Worm (Caenorhabditis elegans): ENCODE measurements around the gene T10H9.8.

DNA sequence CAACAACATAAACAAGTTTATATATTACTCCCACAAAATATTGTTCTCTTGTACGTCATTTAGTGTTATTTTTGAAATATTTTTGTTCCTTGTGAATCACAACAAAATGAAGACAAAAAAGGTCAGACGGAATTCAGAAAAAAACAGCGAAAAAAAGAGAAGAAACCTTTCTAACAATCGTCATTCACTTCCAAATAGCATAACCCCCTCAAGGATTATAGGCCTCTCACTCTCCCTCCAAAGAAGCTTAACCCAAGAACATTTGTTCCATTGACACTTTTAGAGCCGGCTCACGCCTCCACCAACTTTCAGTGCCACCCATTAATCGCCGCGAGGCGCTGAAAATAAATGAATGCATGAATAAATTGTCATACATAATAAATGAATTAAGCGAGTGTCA lies 7.4 kb downstream of the T10H9.8 start:
- no peak for TF ChIP-seq ama-1 (optimal IDR thresholded peaks at IDR 0.05)
- TF ChIP-seq hmbx-1 (tag; optimal IDR thresholded peaks at IDR 0.05), result no peak
- no peak for TF ChIP-seq pes-1 (GFP tag; IDR thresholded peaks at IDR 0.05)
- TF ChIP-seq ceh-13 (GFP tag; optimal IDR thresholded peaks at IDR 0.05), result no peak
- no peak for TF ChIP-seq scrt-1 (GFP tag; IDR thresholded peaks at IDR 0.05)
- TF ChIP-seq F13C5.2 (tag; optimal IDR thresholded peaks at IDR 0.05), result no peak
- TF ChIP-seq flt-1 (GFP tag; IDR thresholded peaks at IDR 0.05), result no peak
- TF ChIP-seq ceh-36 (tag; optimal IDR thresholded peaks at IDR 0.05), result no peak
- TF ChIP-seq tra-4 (tag; optimal IDR thresholded peaks at IDR 0.05), result no peak
- no peak for TF ChIP-seq tbx-11 (GFP tag; IDR thresholded peaks at IDR 0.05)
- TF ChIP-seq hmg-4 (GFP tag; optimal IDR thresholded peaks at IDR 0.05), result no peak
- TF ChIP-seq tbx-37 (GFP tag; conservative IDR thresholded peaks at IDR 0.05), result no peak
- TF ChIP-seq B0310.2 (tag; optimal IDR thresholded peaks at IDR 0.05), result no peak
